Fruit fly (Drosophila melanogaster) S2 (cell line): ENCODE data around the gene Jon65Aiii.

Experiments used
- CG8478 ChIP-seq: fragments of >200 bp; optimal IDR thresholded peaks from 2 replicates; lab custom pipeline; 2018
- CTCF ChIP-seq, 2 experiments: fragments of >200 bp; optimal IDR thresholded peaks; 2 replicates each; lab custom pipeline; 2018

- TF ChIP-seq CG8478 (lab: Kevin White, UChicago) (no peak), CTCF (optimal IDR thresholded peaks at IDR 0.05; lab: Kevin White, UChicago) (no peak)
Measured at dm6 chr3L:6036811-6037210, 13.7 kb upstream of the Jon65Aiii start, which contains the start of gene CG6462.
